In the genomic region with DNA sequence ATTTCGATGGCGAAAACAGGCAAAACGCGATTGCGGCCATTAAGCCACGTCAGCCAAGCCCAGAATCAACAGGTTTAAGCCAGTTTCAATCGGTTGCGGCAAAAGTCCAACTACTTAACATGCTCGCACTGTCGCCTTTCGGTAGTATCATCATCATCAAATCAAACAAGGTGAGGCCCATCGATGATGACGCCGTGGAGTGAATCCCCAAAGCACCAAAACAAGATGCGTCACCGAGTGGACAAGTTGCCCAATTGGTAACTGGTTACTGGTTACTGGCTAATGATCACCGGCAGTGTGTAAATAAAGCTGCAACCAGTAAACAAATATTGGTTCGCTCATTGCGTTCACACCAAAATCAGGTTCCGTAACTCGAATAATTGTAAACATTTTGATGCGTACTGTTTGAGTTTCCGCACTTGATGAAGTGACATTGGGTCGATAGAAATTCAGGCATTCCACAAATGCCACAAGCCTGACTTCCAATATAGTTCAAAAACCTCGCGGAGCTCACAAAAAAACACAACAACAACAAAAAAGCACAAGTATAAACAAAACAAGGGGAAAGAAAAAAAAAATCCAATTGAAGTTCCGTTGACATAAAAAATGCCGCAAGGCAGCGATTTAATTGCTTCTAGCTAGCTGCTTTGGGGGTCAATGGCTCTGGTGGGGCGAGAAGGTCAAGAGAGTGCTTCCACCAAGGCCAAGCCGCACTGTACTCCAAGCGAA, we compare ENCODE assay signal across 2 fruit fly cellular contexts.
TF ChIP-seq lines count a peak whose summit lies in the region.

No protein-coding gene starts in this region.

TF ChIP-seq in whole organism, embryonic, 481 proteins besides CTCF, POLR2A, EP300 and RAD21 (continued from another document and continues in another):
- no peak for TF ChIP-seq CG6654 (GFP tag; optimal IDR thresholded peaks at IDR 0.05; lab: Kevin White, UChicago)
- peak; percentile 86 for TF ChIP-seq sqz (GFP tag; optimal IDR thresholded peaks at IDR 0.05; lab: Kevin White, UChicago)
- peak; percentile 94 for TF ChIP-seq Med (GFP tag; lab: Kevin White, UChicago)
- TF ChIP-seq Dfd (GFP tag; optimal IDR thresholded peaks at IDR 0.05; lab: Kevin White, UChicago): no peak
- TF ChIP-seq CG7372 (GFP tag; IDR thresholded peaks at IDR 0.05; lab: Robert Waterston, UW): no peak
- TF ChIP-seq CG6854 (GFP tag; optimal IDR thresholded peaks at IDR 0.05; lab: Kevin White, UChicago): peak; percentile 23
- peak; percentile 27 for TF ChIP-seq pho (GFP tag; optimal IDR thresholded peaks at IDR 0.05; lab: Kevin White, UChicago)
- TF ChIP-seq CG10654 (GFP tag; optimal IDR thresholded peaks at IDR 0.05; lab: Kevin White, UChicago): peak; percentile 35
- TF ChIP-seq dan (GFP tag; IDR thresholded peaks at IDR 0.05; lab: Robert Waterston, UW): no peak
- TF ChIP-seq Taf1 (GFP tag; IDR thresholded peaks at IDR 0.05; lab: Robert Waterston, UW): no peak
- peak; percentile 31 for TF ChIP-seq Xbp1 (GFP tag; optimal IDR thresholded peaks at IDR 0.05; lab: Kevin White, UChicago)
- TF ChIP-seq CG14710 (tag; optimal IDR thresholded peaks at IDR 0.05; lab: Kevin White, UChicago): peak; percentile 44
- peak; percentile 56 for TF ChIP-seq CG12659 (GFP tag; optimal IDR thresholded peaks at IDR 0.05; lab: Kevin White, UChicago)
- no peak; the same call in 1 of the 2 replicates for TF ChIP-seq vvl (GFP tag; IDR thresholded peaks at IDR 0.05; lab: Robert Waterston, UW)
- TF ChIP-seq pros (GFP tag; optimal IDR thresholded peaks at IDR 0.05; lab: Kevin White, UChicago): no peak
- TF ChIP-seq dati (GFP tag; IDR thresholded peaks at IDR 0.05; lab: Robert Waterston, UW): no peak
- peak; percentile 50 for TF ChIP-seq HmgZ (tag; optimal IDR thresholded peaks at IDR 0.05; lab: Kevin White, UChicago)
- no peak for TF ChIP-seq CG13624 (GFP tag; optimal IDR thresholded peaks at IDR 0.05; lab: Kevin White, UChicago)
- no peak for TF ChIP-seq usp (GFP tag; optimal IDR thresholded peaks at IDR 0.05; lab: Kevin White, UChicago)
- peak; percentile 57 for TF ChIP-seq CG11398 (GFP tag; optimal IDR thresholded peaks at IDR 0.05; lab: Kevin White, UChicago)
- no peak for TF ChIP-seq CG32772 (GFP tag; IDR thresholded peaks at IDR 0.05; lab: Robert Waterston, UW)
- TF ChIP-seq CG12391 (tag; optimal IDR thresholded peaks at IDR 0.05; lab: Kevin White, UChicago): peak; percentile 6
- TF ChIP-seq CG2712 (tag; optimal IDR thresholded peaks at IDR 0.05; lab: Kevin White, UChicago): peak; percentile 38
- TF ChIP-seq slbo (GFP tag; IDR thresholded peaks at IDR 0.05; lab: Robert Waterston, UW): peak; percentile 29
- TF ChIP-seq CG18476 (GFP tag; optimal IDR thresholded peaks at IDR 0.05; lab: Kevin White, UChicago): peak; percentile 10
- TF ChIP-seq Meics (GFP tag; optimal IDR thresholded peaks at IDR 0.05; lab: Kevin White, UChicago): peak; percentile 5
- no peak for TF ChIP-seq CG10366 (GFP tag; IDR thresholded peaks at IDR 0.05; lab: Robert Waterston, UW)
- TF ChIP-seq CG15601 (tag; optimal IDR thresholded peaks at IDR 0.05; lab: Kevin White, UChicago): peak; percentile 78
- no peak for TF ChIP-seq tx (GFP tag; optimal IDR thresholded peaks at IDR 0.05; lab: Kevin White, UChicago)
- no peak for TF ChIP-seq CG34422 (GFP tag; IDR thresholded peaks at IDR 0.05; lab: Robert Waterston, UW)
- peak; percentile 41; the same call in 2 of the 3 replicates for TF ChIP-seq zfh1 (GFP tag; IDR thresholded peaks at IDR 0.05; lab: Robert Waterston, UW)
- TF ChIP-seq CG31388 (GFP tag; optimal IDR thresholded peaks at IDR 0.05; lab: Kevin White, UChicago): no peak
- peak; percentile 30; the same call in 1 of the 3 replicates for TF ChIP-seq Dbx (GFP tag; IDR thresholded peaks at IDR 0.05; lab: Robert Waterston, UW)
- TF ChIP-seq CG18619 (GFP tag; optimal IDR thresholded peaks at IDR 0.05; lab: Kevin White, UChicago): peak; percentile 61
- peak; percentile 21 for TF ChIP-seq Max (GFP tag; optimal IDR thresholded peaks at IDR 0.05; lab: Kevin White, UChicago)
- TF ChIP-seq Atf6 (GFP tag; IDR thresholded peaks at IDR 0.05; lab: Robert Waterston, UW): peak; percentile 5; the same call in 1 of the 2 replicates
- TF ChIP-seq CG2889 (GFP tag; IDR thresholded peaks at IDR 0.05; lab: Robert Waterston, UW): no peak
- TF ChIP-seq CG14965 (GFP tag; optimal IDR thresholded peaks at IDR 0.05; lab: Kevin White, UChicago; ENCODE audit: borderline replicate concordance): no peak
- peak; percentile 74 for TF ChIP-seq Fer1 (GFP tag; optimal IDR thresholded peaks at IDR 0.05; lab: Kevin White, UChicago)
- peak; percentile 69; the same call in 2 of the 3 replicates for TF ChIP-seq so (GFP tag; IDR thresholded peaks at IDR 0.05; lab: Robert Waterston, UW)
- peak; percentile 59; the same call in 1 of the 3 replicates for TF ChIP-seq CG3726 (GFP tag; IDR thresholded peaks at IDR 0.05; lab: Robert Waterston, UW)
- no peak for TF ChIP-seq bigmax (GFP tag; optimal IDR thresholded peaks at IDR 0.05; lab: Kevin White, UChicago)
- TF ChIP-seq gcm (GFP tag; optimal IDR thresholded peaks at IDR 0.05; lab: Kevin White, UChicago): peak; percentile 50
- no peak for TF ChIP-seq CG11093 (GFP tag; IDR thresholded peaks at IDR 0.05; lab: Robert Waterston, UW)
- TF ChIP-seq CG14860 (GFP tag; IDR thresholded peaks at IDR 0.05; lab: Robert Waterston, UW; ENCODE audit: partially characterized antibody): no peak
- TF ChIP-seq CG3163 (GFP tag; optimal IDR thresholded peaks at IDR 0.05; lab: Kevin White, UChicago): peak; percentile 4
- no peak for TF ChIP-seq D (optimal IDR thresholded peaks at IDR 0.05; lab: Kevin White, UChicago)
- peak; percentile 51 for TF ChIP-seq D (GFP tag; optimal IDR thresholded peaks at IDR 0.05; lab: Kevin White, UChicago)
- TF ChIP-seq br (optimal IDR thresholded peaks at IDR 0.05; lab: Kevin White, UChicago): no peak
- TF ChIP-seq CG11085 (GFP tag; IDR thresholded peaks at IDR 0.05; lab: Robert Waterston, UW): no peak
- TF ChIP-seq Abd-B (GFP tag; optimal IDR thresholded peaks at IDR 0.05; lab: Kevin White, UChicago): no peak
- TF ChIP-seq CG17186 (GFP tag; optimal IDR thresholded peaks at IDR 0.05; lab: Kevin White, UChicago): peak; percentile 0
- TF ChIP-seq ems (GFP tag; optimal IDR thresholded peaks at IDR 0.05; lab: Kevin White, UChicago): peak; percentile 10
- 0 out of 2 replicates have a peak, but pooled peaks have one; percentile 19 for TF ChIP-seq CG11247 (GFP tag; IDR thresholded peaks at IDR 0.05; lab: Robert Waterston, UW)
- TF ChIP-seq Chrac-16 (GFP tag; optimal IDR thresholded peaks at IDR 0.05; lab: Kevin White, UChicago): no peak
- TF ChIP-seq Myb (GFP tag; optimal IDR thresholded peaks at IDR 0.05; lab: Kevin White, UChicago): no peak
- no peak for TF ChIP-seq Hand (GFP tag; optimal IDR thresholded peaks at IDR 0.05; lab: Kevin White, UChicago)
- TF ChIP-seq TFAM (GFP tag; optimal IDR thresholded peaks at IDR 0.05; lab: Kevin White, UChicago): no peak
- no peak for TF ChIP-seq toy (GFP tag; IDR thresholded peaks at IDR 0.05; lab: Robert Waterston, UW)
- TF ChIP-seq CG15073 (GFP tag; optimal IDR thresholded peaks at IDR 0.05; lab: Kevin White, UChicago): no peak
- no peak for TF ChIP-seq crol (GFP tag; IDR thresholded peaks at IDR 0.05; lab: Robert Waterston, UW)
- TF ChIP-seq CG3065 (GFP tag; optimal IDR thresholded peaks at IDR 0.05; lab: Kevin White, UChicago): no peak

TF ChIP-seq in whole organism, prepupa, 60 proteins besides CTCF, POLR2A, EP300 and RAD21 (continued from another document):
- TF ChIP-seq esn (GFP tag; optimal IDR thresholded peaks at IDR 0.05; lab: Kevin White, UChicago) (peak; percentile 49), fkh (GFP tag; optimal IDR thresholded peaks at IDR 0.05; lab: Kevin White, UChicago) (peak; percentile 89), CG34406 (GFP tag; optimal IDR thresholded peaks at IDR 0.05; lab: Kevin White, UChicago) (peak; percentile 10), CG10669 (GFP tag; optimal IDR thresholded peaks at IDR 0.05; lab: Kevin White, UChicago) (no peak), spab (GFP tag; optimal IDR thresholded peaks at IDR 0.05; lab: Kevin White, UChicago) (no peak), eg (GFP tag; IDR thresholded peaks at IDR 0.05; lab: Robert Waterston, UW) (no peak), topi (GFP tag; optimal IDR thresholded peaks at IDR 0.05; lab: Kevin White, UChicago) (peak; percentile 7), Ets96B (tag; optimal IDR thresholded peaks at IDR 0.05; lab: Kevin White, UChicago) (no peak), Eip78C (GFP tag; lab: Kevin White, UChicago) (peak; percentile 82), CG11762 (GFP tag; optimal IDR thresholded peaks at IDR 0.05; lab: Kevin White, UChicago; ENCODE audit: insufficient read depth) (no peak), Ets21C (GFP tag; optimal IDR thresholded peaks at IDR 0.05; lab: Kevin White, UChicago) (peak; percentile 18), CG8632 (GFP tag; optimal IDR thresholded peaks at IDR 0.05; lab: Kevin White, UChicago) (peak; percentile 23), lz (GFP tag; optimal IDR thresholded peaks at IDR 0.05; lab: Kevin White, UChicago) (peak; percentile 19), Smox (GFP tag; optimal IDR thresholded peaks at IDR 0.05; lab: Kevin White, UChicago) (peak; percentile 28), acj6 (GFP tag; optimal IDR thresholded peaks at IDR 0.05; lab: Kevin White, UChicago) (no peak), CG9139 (GFP tag; optimal IDR thresholded peaks at IDR 0.05; lab: Kevin White, UChicago) (no peak), CG16779 (tag; optimal IDR thresholded peaks at IDR 0.05; lab: Kevin White, UChicago) (no peak), CG7368 (GFP tag; optimal IDR thresholded peaks at IDR 0.05; lab: Kevin White, UChicago) (peak; percentile 23), CG6276 (GFP tag; optimal IDR thresholded peaks at IDR 0.05; lab: Kevin White, UChicago) (no peak), Eip93F (GFP tag; optimal IDR thresholded peaks at IDR 0.05; lab: Kevin White, UChicago) (no peak), CG3919 (GFP tag; optimal IDR thresholded peaks at IDR 0.05; lab: Kevin White, UChicago) (peak; percentile 13), CG8119 (GFP tag; IDR thresholded peaks at IDR 0.05; lab: Robert Waterston, UW) (no peak), Met (GFP tag; optimal IDR thresholded peaks at IDR 0.05; lab: Kevin White, UChicago) (peak; percentile 27), Hr38 (GFP tag; optimal IDR thresholded peaks at IDR 0.05; lab: Kevin White, UChicago) (no peak), Sox14 (GFP tag; optimal IDR thresholded peaks at IDR 0.05; lab: Kevin White, UChicago) (no peak), Hr4 (GFP tag; optimal IDR thresholded peaks at IDR 0.05; lab: Kevin White, UChicago) (no peak), CG1621 (tag; optimal IDR thresholded peaks at IDR 0.05; lab: Kevin White, UChicago) (no peak), Gug (GFP tag; IDR thresholded peaks at IDR 0.05; lab: Robert Waterston, UW) (no peak), CG6163 (GFP tag; IDR thresholded peaks at IDR 0.05; lab: Robert Waterston, UW) (no peak), salr (GFP tag; optimal IDR thresholded peaks at IDR 0.05; lab: Kevin White, UChicago) (no peak), CG3032 (tag; optimal IDR thresholded peaks at IDR 0.05; lab: Kevin White, UChicago) (no peak), dac (GFP tag; optimal IDR thresholded peaks at IDR 0.05; lab: Kevin White, UChicago) (no peak), Eip75B (GFP tag; optimal IDR thresholded peaks at IDR 0.05; lab: Kevin White, UChicago) (peak; percentile 1), fd85E (GFP tag; optimal IDR thresholded peaks at IDR 0.05; lab: Kevin White, UChicago) (peak; percentile 14), vri (GFP tag; optimal IDR thresholded peaks at IDR 0.05; lab: Kevin White, UChicago) (no peak), cyc (GFP tag; optimal IDR thresholded peaks at IDR 0.05; lab: Kevin White, UChicago) (no peak), OdsH (GFP tag; optimal IDR thresholded peaks at IDR 0.05; lab: Kevin White, UChicago) (peak; percentile 15), Hr39 (GFP tag; optimal IDR thresholded peaks at IDR 0.05; lab: Kevin White, UChicago) (peak; percentile 30), Sox102F (GFP tag; optimal IDR thresholded peaks at IDR 0.05; lab: Kevin White, UChicago) (peak; percentile 12)
